Fruit fly (Drosophila melanogaster) whole organism, embryonic: ENCODE measurements around the gene kel.
A peak's percentile ranks its signal among the peaks of the same experiment; 100 is the strongest.

Source experiments
- B-H2 ChIP-seq: fragments of 200-800 bp; sonication (Bioruptor generic); optimal IDR thresholded peaks from 2 replicates; lab custom pipeline; 2018; ENCODE audit warnings: missing biosample characterization, mild to moderate bottlenecking, missing genetic modification characterization
- CG10321 ChIP-seq: fragments of 200-800 bp; sonication (Bioruptor generic); IDR thresholded peaks from 2 replicates; pipeline ENCODE4 v1.3.6; 2022; ENCODE audit warnings: missing biosample characterization, missing genetic modification characterization
- CG10654 ChIP-seq: fragments of 200-800 bp; sonication (Bioruptor generic); optimal IDR thresholded peaks from 2 replicates; lab custom pipeline; 2016; ENCODE audit warnings: missing biosample characterization, missing genetic modification characterization
- CG11247 ChIP-seq: fragments of 200-800 bp; sonication (Bioruptor generic); IDR thresholded peaks from 2 replicates; pipeline ENCODE4 v1.3.6; 2022; ENCODE audit warnings: missing biosample characterization, missing genetic modification characterization
- CG1233 ChIP-seq: fragments of 200-800 bp; sonication (Bioruptor generic); optimal IDR thresholded peaks from 4 replicates; lab custom pipeline; 2018; ENCODE audit warnings: missing biosample characterization, mild to moderate bottlenecking, missing genetic modification characterization
- CG12659 ChIP-seq: fragments of 200-800 bp; sonication (Bioruptor generic); optimal IDR thresholded peaks from 3 replicates; lab custom pipeline; 2017; ENCODE audit warnings: mild to moderate bottlenecking, missing biosample characterization, missing genetic modification reagents, missing genetic modification characterization
- CG14667 ChIP-seq: fragments of 200-800 bp; sonication (Bioruptor generic); IDR thresholded peaks from 2 replicates; pipeline ENCODE4 v1.3.6; 2022; ENCODE audit warnings: missing biosample characterization, missing genetic modification characterization
- CG14965 ChIP-seq: fragments of 200-800 bp; sonication (Bioruptor generic); optimal IDR thresholded peaks from 2 replicates; lab custom pipeline; 2016; ENCODE audit warnings: missing biosample characterization, missing genetic modification characterization, borderline replicate concordance
- CG15011 ChIP-seq: fragments of 200-800 bp; sonication (Bioruptor generic); optimal IDR thresholded peaks from 3 replicates; lab custom pipeline; 2018; ENCODE audit warnings: missing biosample characterization, mild to moderate bottlenecking, missing genetic modification characterization
- CG15269 ChIP-seq: fragments of 200-800 bp; sonication (Bioruptor generic); optimal IDR thresholded peaks from 2 replicates; lab custom pipeline; 2018; ENCODE audit warnings: missing biosample characterization, mild to moderate bottlenecking, missing genetic modification characterization, moderate library complexity
- CG17829 ChIP-seq: fragments of 200-800 bp; optimal IDR thresholded peaks from 2 replicates; lab custom pipeline; 2019; ENCODE audit warnings: missing biosample characterization, mild to moderate bottlenecking, missing genetic modification characterization, moderate library complexity
- CG18262 ChIP-seq: fragments of 200-800 bp; optimal IDR thresholded peaks from 3 replicates; lab custom pipeline; 2019; ENCODE audit warnings: missing biosample characterization, mild to moderate bottlenecking, missing genetic modification characterization, moderate library complexity
- CG1832 ChIP-seq: fragments of 200-800 bp; sonication (Bioruptor generic); optimal IDR thresholded peaks from 2 replicates; lab custom pipeline; 2017; ENCODE audit warnings: missing biosample characterization, mild to moderate bottlenecking, missing genetic modification characterization, inconsistent platforms
- CG2120 ChIP-seq: fragments of 200-800 bp; sonication (Bioruptor generic); optimal IDR thresholded peaks from 3 replicates; lab custom pipeline; 2016; ENCODE audit warnings: missing biosample characterization, missing genetic modification characterization
- CG2889 ChIP-seq: fragments of 200-800 bp; sonication (Bioruptor generic); IDR thresholded peaks from 3 replicates; pipeline ENCODE4 v1.3.6; 2022; ENCODE audit warnings: missing biosample characterization, missing genetic modification characterization
- CG31388 ChIP-seq: fragments of 200-800 bp; sonication (Bioruptor generic); optimal IDR thresholded peaks from 2 replicates; lab custom pipeline; 2016; ENCODE audit warnings: missing biosample characterization, missing genetic modification characterization
- CG4730 ChIP-seq: fragments of 200-800 bp; sonication (Bioruptor generic); IDR thresholded peaks from 2 replicates; pipeline ENCODE4 v1.3.6; 2022; ENCODE audit warnings: missing biosample characterization, missing genetic modification characterization
- CG6175 ChIP-seq: fragments of 200-800 bp; sonication (Bioruptor generic); IDR thresholded peaks from 3 replicates; pipeline ENCODE4 v1.3.6; 2022; ENCODE audit warnings: missing biosample characterization, missing genetic modification characterization
- CG6272 ChIP-seq: fragments of 200-800 bp; sonication (Bioruptor generic); IDR thresholded peaks from 2 replicates; pipeline ENCODE4 v1.3.6; 2022; ENCODE audit warnings: missing biosample characterization, missing genetic modification characterization
- CG6854 ChIP-seq: fragments of 200-800 bp; sonication (Bioruptor generic); optimal IDR thresholded peaks from 3 replicates; lab custom pipeline; 2017; ENCODE audit warnings: missing biosample characterization, mild to moderate bottlenecking, missing genetic modification characterization
- CG8089 ChIP-seq: fragments of 200-800 bp; sonication (Bioruptor generic); optimal IDR thresholded peaks from 3 replicates; lab custom pipeline; 2016; ENCODE audit warnings: missing biosample characterization, missing genetic modification characterization
- CG9797 ChIP-seq: fragments of 200-800 bp; sonication (Bioruptor generic); optimal IDR thresholded peaks from 3 replicates; lab custom pipeline; 2018; ENCODE audit warnings: missing biosample characterization, mild to moderate bottlenecking, missing genetic modification characterization
- Dip3 ChIP-seq: fragments of 200-800 bp; sonication (Bioruptor generic); optimal IDR thresholded peaks from 3 replicates; lab custom pipeline; 2016; ENCODE audit warnings: missing biosample characterization, missing genetic modification characterization
- HmgZ ChIP-seq: fragments of 200-800 bp; sonication (Bioruptor generic); optimal IDR thresholded peaks from 2 replicates; lab custom pipeline; 2018; ENCODE audit warnings: missing biosample characterization, mild to moderate bottlenecking, missing genetic modification characterization
- Hsf ChIP-seq: fragments of 200-800 bp; sonication (Bioruptor generic); optimal IDR thresholded peaks from 3 replicates; lab custom pipeline; 2016; ENCODE audit warnings: missing biosample characterization, missing genetic modification characterization
- Med ChIP-seq: fragments of 200-800 bp; sonication (Bioruptor generic); peaks from one replicate; lab custom pipeline; 2016; ENCODE audit warnings: missing biosample characterization, missing genetic modification characterization, mild to moderate bottlenecking, inconsistent platforms, moderate library complexity
- NK7.1 ChIP-seq: fragments of 200-800 bp; sonication (Bioruptor generic); optimal IDR thresholded peaks from 3 replicates; lab custom pipeline; 2016; ENCODE audit warnings: missing biosample characterization, missing genetic modification characterization
- NfI ChIP-seq: fragments of 200-800 bp; sonication (Bioruptor generic); optimal IDR thresholded peaks from 3 replicates; lab custom pipeline; 2018; ENCODE audit warnings: missing biosample characterization, mild to moderate bottlenecking, missing genetic modification characterization, moderate library complexity
- Scr ChIP-seq: fragments of 200-800 bp; sonication (Bioruptor generic); IDR thresholded peaks from 2 replicates; pipeline ENCODE4 v1.3.6; 2022; ENCODE audit warnings: missing biosample characterization, missing genetic modification characterization; ENCODE audit not compliant: partially characterized antibody
- ato ChIP-seq: fragments of 200-800 bp; sonication (Bioruptor generic); IDR thresholded peaks from 2 replicates; pipeline ENCODE4 v1.3.6; 2022; ENCODE audit warnings: missing biosample characterization, missing genetic modification characterization; ENCODE audit not compliant: partially characterized antibody
- bbx ChIP-seq: fragments of 200-800 bp; sonication (Bioruptor generic); IDR thresholded peaks from 2 replicates; pipeline ENCODE4 v1.3.6; 2022; ENCODE audit warnings: missing biosample characterization, missing genetic modification characterization; ENCODE audit not compliant: partially characterized antibody
- cato ChIP-seq: fragments of 200-800 bp; sonication (Bioruptor generic); optimal IDR thresholded peaks from 2 replicates; lab custom pipeline; 2016; ENCODE audit warnings: missing biosample characterization, missing genetic modification characterization, borderline replicate concordance
- caup ChIP-seq: fragments of 200-800 bp; sonication (Bioruptor generic); optimal IDR thresholded peaks from 3 replicates; lab custom pipeline; 2017; ENCODE audit warnings: missing biosample characterization, mild to moderate bottlenecking, missing genetic modification characterization, moderate library complexity; ENCODE audit not compliant: severe bottlenecking
- cg ChIP-seq: fragments of 200-800 bp; sonication (Bioruptor generic); optimal IDR thresholded peaks from 3 replicates; lab custom pipeline; 2019; ENCODE audit warnings: missing biosample characterization, mild to moderate bottlenecking, missing genetic modification characterization, moderate library complexity
- ci ChIP-seq: fragments of 200-800 bp; sonication (Bioruptor generic); IDR thresholded peaks from 3 replicates; pipeline ENCODE4 v1.3.6; 2022; ENCODE audit warnings: missing biosample characterization, missing genetic modification characterization
- crp ChIP-seq, 2 experiments: fragments of 200-800 bp; sonication (Bioruptor generic); optimal IDR thresholded peaks; 2 replicates in 1 of 2; 3 replicates in 1 of 2; lab custom pipeline; 2017; ENCODE audit warnings: missing biosample characterization in 2 of 2, missing genetic modification characterization in 2 of 2, mild to moderate bottlenecking in 1 of 2, moderate library complexity in 1 of 2
- danr ChIP-seq: fragments of 200-800 bp; sonication (Bioruptor generic); IDR thresholded peaks from 2 replicates; pipeline ENCODE4 v1.3.6; 2022; ENCODE audit warnings: missing biosample characterization, missing genetic modification characterization
- ems ChIP-seq: fragments of 200-800 bp; sonication (Bioruptor generic); optimal IDR thresholded peaks from 3 replicates; lab custom pipeline; 2016; ENCODE audit warnings: missing biosample characterization, missing genetic modification characterization
- fru ChIP-seq: fragments of >200 bp; optimal IDR thresholded peaks from 2 replicates; lab custom pipeline; 2017
- h ChIP-seq: fragments of >200 bp; optimal IDR thresholded peaks from 2 replicates; lab custom pipeline; 2017
- hb ChIP-seq: fragments of 200-800 bp; sonication (Bioruptor generic); IDR thresholded peaks from 3 replicates; pipeline ENCODE4 v1.3.6; 2022; ENCODE audit warnings: missing biosample characterization, missing genetic modification characterization; ENCODE audit not compliant: partially characterized antibody
- klu ChIP-seq: fragments of 200-800 bp; sonication (Bioruptor generic); IDR thresholded peaks from 2 replicates; pipeline ENCODE4 v1.3.6; 2022; ENCODE audit warnings: missing biosample characterization, missing genetic modification characterization
- mam ChIP-seq: fragments of 200-800 bp; sonication (Bioruptor generic); optimal IDR thresholded peaks from 3 replicates; lab custom pipeline; 2016; ENCODE audit warnings: missing biosample characterization, missing genetic modification characterization
- oc ChIP-seq: fragments of 200-800 bp; sonication (Bioruptor generic); optimal IDR thresholded peaks from 2 replicates; lab custom pipeline; 2018; ENCODE audit warnings: missing biosample characterization, mild to moderate bottlenecking, missing genetic modification characterization, moderate library complexity
- phol ChIP-seq: fragments of 200-800 bp; sonication (Bioruptor generic); optimal IDR thresholded peaks from 3 replicates; lab custom pipeline; 2018; ENCODE audit warnings: missing biosample characterization, mild to moderate bottlenecking, missing genetic modification characterization, moderate library complexity
- rib ChIP-seq: fragments of 200-800 bp; sonication (Bioruptor generic); IDR thresholded peaks from 2 replicates; pipeline ENCODE4 v1.3.6; 2022; ENCODE audit warnings: missing biosample characterization, missing genetic modification characterization
- tgo ChIP-seq: fragments of 200-800 bp; sonication (Bioruptor generic); IDR thresholded peaks from 3 replicates; pipeline ENCODE4 v1.3.6; 2022; ENCODE audit warnings: missing biosample characterization, missing genetic modification characterization
- tin ChIP-seq: fragments of 200-800 bp; sonication (Bioruptor generic); optimal IDR thresholded peaks from 3 replicates; lab custom pipeline; 2016; ENCODE audit warnings: missing biosample characterization, missing genetic modification characterization
- usp ChIP-seq: fragments of >200 bp; optimal IDR thresholded peaks from 2 replicates; lab custom pipeline; 2017; ENCODE audit warnings: missing biosample characterization, missing genetic modification characterization
- vnd ChIP-seq: fragments of 200-800 bp; sonication (Bioruptor generic); IDR thresholded peaks from 3 replicates; pipeline ENCODE4 v1.3.6; 2022; ENCODE audit warnings: missing biosample characterization, missing genetic modification characterization; ENCODE audit not compliant: partially characterized antibody
- z ChIP-seq: fragments of 200-800 bp; sonication (Bioruptor generic); IDR thresholded peaks from 3 replicates; pipeline ENCODE4 v1.3.6; 2022; ENCODE audit warnings: missing biosample characterization, missing genetic modification characterization
- zf30C ChIP-seq: fragments of 200-800 bp; sonication (Bioruptor generic); optimal IDR thresholded peaks from 3 replicates; lab custom pipeline; 2018; ENCODE audit warnings: missing biosample characterization, mild to moderate bottlenecking, missing genetic modification characterization

kel gene

dm6 chr2L:18136427-18136857, 1.4 kb downstream of the kel start (continued):
- TF ChIP-seq Hsf (GFP tag; lab: Kevin White, UChicago) (no peak), CG14667 (GFP tag; lab: Robert Waterston, UW) (no peak), CG15269 (tag; lab: Kevin White, UChicago) (peak; percentile 23), ci (no peak), tgo (GFP tag; lab: Robert Waterston, UW) (no peak), oc (tag; lab: Kevin White, UChicago) (no peak), CG10654 (GFP tag; lab: Kevin White, UChicago) (no peak), vnd (GFP tag; lab: Robert Waterston, UW) (no peak), HmgZ (tag; lab: Kevin White, UChicago) (peak; percentile 12), danr (GFP tag; lab: Robert Waterston, UW) (no peak), NfI (no peak), CG10321 (GFP tag; lab: Robert Waterston, UW) (peak; percentile 44; the same call in 1 of the 2 replicates), h (lab: Kevin White, UChicago) (no peak), CG31388 (no peak), CG11247 (peak; percentile 17; the same call in 1 of the 2 replicates), CG1832 (GFP tag; lab: Kevin White, UChicago) (no peak), CG8089 (GFP tag; lab: Kevin White, UChicago) (no peak), Scr (GFP tag; lab: Robert Waterston, UW) (no peak), CG2889 (no peak), rib (GFP tag; lab: Robert Waterston, UW) (peak; percentile 90), caup (GFP tag; lab: Kevin White, UChicago) (peak; percentile 82), usp (GFP tag; lab: Kevin White, UChicago) (no peak), CG6175 (GFP tag; lab: Robert Waterston, UW) (no peak), bbx (GFP tag; lab: Robert Waterston, UW) (no peak), cg (GFP tag; lab: Kevin White, UChicago) (no peak), CG1233 (peak; percentile 42), CG6272 (GFP tag; lab: Robert Waterston, UW) (no peak), CG14965 (GFP tag; lab: Kevin White, UChicago) (no peak), CG17829 (tag; lab: Kevin White, UChicago) (no peak), hb (GFP tag; lab: Robert Waterston, UW) (no peak), CG4730 (GFP tag; lab: Robert Waterston, UW) (no peak), CG15011 (GFP tag; lab: Kevin White, UChicago) (peak; percentile 58), B-H2 (GFP tag; lab: Kevin White, UChicago) (peak; percentile 71), NK7.1 (GFP tag; lab: Kevin White, UChicago) (no peak), z (no peak), cato (GFP tag; lab: Kevin White, UChicago) (no peak), CG6854 (GFP tag; lab: Kevin White, UChicago) (no peak), Dip3 (peak; percentile 38), CG18262 (tag; lab: Kevin White, UChicago) (no peak), ato (GFP tag; lab: Robert Waterston, UW) (no peak), tin (no peak), klu (no peak), CG12659 (GFP tag; lab: Kevin White, UChicago) (peak; percentile 27), crp (GFP tag; optimal IDR thresholded peaks at IDR 0.05; lab: Kevin White, UChicago) (no peak), Med (GFP tag; lab: Kevin White, UChicago) (peak; percentile 93), CG9797 (GFP tag; lab: Kevin White, UChicago) (no peak), CG2120 (peak; percentile 67), ems (GFP tag; lab: Kevin White, UChicago) (no peak), phol (tag; lab: Kevin White, UChicago) (no peak), mam (peak; percentile 23), zf30C (GFP tag; lab: Kevin White, UChicago) (no peak), fru (lab: Kevin White, UChicago) (no peak)
